Worm (Caenorhabditis elegans): Measurements from ENCODE around the gene cnnm-5.

DNA sequence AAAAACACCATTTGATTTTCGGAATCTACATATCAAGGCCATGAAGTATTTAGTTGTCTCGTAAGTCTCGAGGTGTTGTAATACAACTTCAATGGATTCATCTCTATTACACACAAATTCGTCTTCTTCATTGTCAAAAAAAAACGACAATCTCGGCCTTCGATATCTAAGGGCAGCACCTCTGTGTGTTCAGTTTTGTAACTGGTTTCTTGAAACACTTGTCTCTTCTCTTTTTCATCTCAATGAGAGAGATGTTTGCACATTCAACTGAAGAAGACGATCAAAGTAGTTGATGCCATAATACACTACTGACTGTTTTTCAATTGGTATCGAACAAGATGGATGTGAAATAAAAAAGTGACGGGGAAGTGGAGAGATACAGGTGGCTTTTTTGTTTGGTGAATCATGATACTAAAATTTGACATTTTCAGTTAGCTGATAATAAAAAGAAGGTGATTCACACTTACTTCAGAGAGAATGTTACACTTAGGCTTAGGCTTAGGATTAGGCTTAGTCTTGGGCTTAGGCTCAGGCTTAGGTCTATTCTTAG, 17.6 kb downstream of the cnnm-5 start:
- TF ChIP-seq tra-4 (tag; optimal IDR thresholded peaks at IDR 0.05) (no peak), ama-1 (optimal IDR thresholded peaks at IDR 0.05) (no peak), tbx-11 (GFP tag; IDR thresholded peaks at IDR 0.05) (no peak), pes-1 (GFP tag; IDR thresholded peaks at IDR 0.05) (no peak), flt-1 (GFP tag; IDR thresholded peaks at IDR 0.05) (no peak), ceh-13 (GFP tag; optimal IDR thresholded peaks at IDR 0.05) (no peak), B0310.2 (tag; optimal IDR thresholded peaks at IDR 0.05) (no peak), tbx-37 (GFP tag; conservative IDR thresholded peaks at IDR 0.05) (no peak)

All from whole organism, early embryonic.